Worm (Caenorhabditis elegans): ENCODE results near the gene math-44.

ce11 chrII:1939652-1940051 is 49.5 kb upstream of the math-44 start, which contains the start of gene ZK250.13:
- TF ChIP-seq ama-1 (optimal IDR thresholded peaks at IDR 0.05) (no peak), pes-1 (GFP tag; IDR thresholded peaks at IDR 0.05) (no peak), flt-1 (GFP tag; IDR thresholded peaks at IDR 0.05) (no peak), tra-4 (tag; optimal IDR thresholded peaks at IDR 0.05) (no peak), ceh-13 (GFP tag; optimal IDR thresholded peaks at IDR 0.05) (no peak), hmbx-1 (tag; optimal IDR thresholded peaks at IDR 0.05) (no peak), F13C5.2 (tag; optimal IDR thresholded peaks at IDR 0.05) (no peak), aly-1 (tag; optimal IDR thresholded peaks at IDR 0.05) (no peak), ceh-36 (tag; optimal IDR thresholded peaks at IDR 0.05) (no peak), scrt-1 (GFP tag; IDR thresholded peaks at IDR 0.05) (no peak), B0310.2 (tag; optimal IDR thresholded peaks at IDR 0.05) (no peak), sea-1 (GFP tag; conservative IDR thresholded peaks at IDR 0.05) (no peak)
